Fruit fly (Drosophila melanogaster): ENCODE measurements around the gene CG4619.
A peak's percentile ranks its signal among the peaks of the same experiment; 100 is the strongest.

The CG4619 gene

dm6 chr2L:9947265-9947664 is 8.6 kb downstream of the CG4619 start, which contains the start of gene CG5853 (continued):
- TF ChIP-seq Neu2 (GFP tag; optimal IDR thresholded peaks at IDR 0.05; ENCODE audit: borderline replicate concordance): no peak
- no peak for TF ChIP-seq CG8765 (GFP tag; IDR thresholded peaks at IDR 0.05)
- TF ChIP-seq Myb (GFP tag; optimal IDR thresholded peaks at IDR 0.05): no peak
- TF ChIP-seq hb (GFP tag; IDR thresholded peaks at IDR 0.05; ENCODE audit: partially characterized antibody): no peak
- no peak for TF ChIP-seq CG1603 (tag; optimal IDR thresholded peaks at IDR 0.05)
- TF ChIP-seq Oli (tag; optimal IDR thresholded peaks at IDR 0.05): no peak
- no peak for TF ChIP-seq NfI (GFP tag; optimal IDR thresholded peaks at IDR 0.05)
- TF ChIP-seq HmgZ (tag; optimal IDR thresholded peaks at IDR 0.05): peak; percentile 59
- no peak for TF ChIP-seq CG10959 (GFP tag; IDR thresholded peaks at IDR 0.05)
- TF ChIP-seq CG6813 (GFP tag; optimal IDR thresholded peaks at IDR 0.05): no peak
- no peak for TF ChIP-seq CG14710 (tag; optimal IDR thresholded peaks at IDR 0.05)
- no peak for TF ChIP-seq unc-4 (GFP tag; IDR thresholded peaks at IDR 0.05; ENCODE audit: partially characterized antibody)
- no peak for TF ChIP-seq CG10274 (GFP tag; optimal IDR thresholded peaks at IDR 0.05)
- no peak for TF ChIP-seq CG13296 (GFP tag; optimal IDR thresholded peaks at IDR 0.05)
- no peak for TF ChIP-seq sqz (GFP tag; optimal IDR thresholded peaks at IDR 0.05)
- no peak for TF ChIP-seq CG5245 (GFP tag; optimal IDR thresholded peaks at IDR 0.05)
- no peak for TF ChIP-seq CG43689 (GFP tag; IDR thresholded peaks at IDR 0.05)
- TF ChIP-seq gcm (GFP tag; optimal IDR thresholded peaks at IDR 0.05): no peak
- TF ChIP-seq CG7963 (GFP tag; IDR thresholded peaks at IDR 0.05; ENCODE audit: partially characterized antibody): no peak
- TF ChIP-seq Jarid2 (GFP tag; optimal IDR thresholded peaks at IDR 0.05): peak; percentile 40
- no peak for TF ChIP-seq abd-A (tag; optimal IDR thresholded peaks at IDR 0.05)
- TF ChIP-seq CG12769 (tag; optimal IDR thresholded peaks at IDR 0.05): peak; percentile 99
- TF ChIP-seq otp (GFP tag; IDR thresholded peaks at IDR 0.05): no peak
- no peak for TF ChIP-seq CG13123 (GFP tag; optimal IDR thresholded peaks at IDR 0.05)
- TF ChIP-seq CG10462 (GFP tag; optimal IDR thresholded peaks at IDR 0.05): no peak
- TF ChIP-seq NK7.1 (GFP tag; optimal IDR thresholded peaks at IDR 0.05): no peak
- no peak for TF ChIP-seq danr (GFP tag; IDR thresholded peaks at IDR 0.05)
- TF ChIP-seq CG11456 (GFP tag; IDR thresholded peaks at IDR 0.05): no peak
- no peak for TF ChIP-seq CG17328 (GFP tag; IDR thresholded peaks at IDR 0.05)
- no peak for TF ChIP-seq E2f2 (GFP tag; IDR thresholded peaks at IDR 0.05)
- no peak for TF ChIP-seq Sox100B (GFP tag; optimal IDR thresholded peaks at IDR 0.05)
- TF ChIP-seq CG12299 (tag; optimal IDR thresholded peaks at IDR 0.05): no peak
- no peak for TF ChIP-seq psq (GFP tag; optimal IDR thresholded peaks at IDR 0.05)
- TF ChIP-seq CG18476 (GFP tag; optimal IDR thresholded peaks at IDR 0.05): no peak
- TF ChIP-seq MTF-1 (GFP tag; optimal IDR thresholded peaks at IDR 0.05; ENCODE audit: borderline replicate concordance): no peak
- TF ChIP-seq Tbp (GFP tag; optimal IDR thresholded peaks at IDR 0.05): no peak
- TF ChIP-seq CG16779 (GFP tag; IDR thresholded peaks at IDR 0.05): no peak
- no peak for TF ChIP-seq CG1602 (GFP tag; optimal IDR thresholded peaks at IDR 0.05)
- TF ChIP-seq Usf (GFP tag; optimal IDR thresholded peaks at IDR 0.05): no peak
- TF ChIP-seq lilli (GFP tag; optimal IDR thresholded peaks at IDR 0.05): no peak
- TF ChIP-seq Dek (tag; optimal IDR thresholded peaks at IDR 0.05): no peak
- no peak for TF ChIP-seq cad (GFP tag; optimal IDR thresholded peaks at IDR 0.05)
- no peak for TF ChIP-seq Trl (optimal IDR thresholded peaks at IDR 0.05)
- no peak for TF ChIP-seq Trl (GFP tag; optimal IDR thresholded peaks at IDR 0.05)
- TF ChIP-seq CG31441 (GFP tag; IDR thresholded peaks at IDR 0.05): no peak
- TF ChIP-seq CG10366 (GFP tag; IDR thresholded peaks at IDR 0.05): no peak
- no peak for TF ChIP-seq MBD-R2 (GFP tag; IDR thresholded peaks at IDR 0.05)
- no peak for TF ChIP-seq H2.0 (GFP tag; IDR thresholded peaks at IDR 0.05)
- no peak for TF ChIP-seq CG7839 (tag; optimal IDR thresholded peaks at IDR 0.05)
- no peak for TF ChIP-seq CG7745 (tag; optimal IDR thresholded peaks at IDR 0.05)
- TF ChIP-seq CG18262 (tag; optimal IDR thresholded peaks at IDR 0.05): no peak
- TF ChIP-seq H15 (GFP tag; IDR thresholded peaks at IDR 0.05): no peak
- no peak for TF ChIP-seq bab2 (GFP tag; optimal IDR thresholded peaks at IDR 0.05)
